Worm (Caenorhabditis elegans): Measurements from ENCODE around the gene cyb-1.

- TF ChIP-seq sptf-1 (tag; optimal IDR thresholded peaks at IDR 0.05) (no peak), lsy-2 (tag; optimal IDR thresholded peaks at IDR 0.05) (no peak), snu-23 (GFP tag; optimal IDR thresholded peaks at IDR 0.05) (no peak), C34B4.2 (tag; optimal IDR thresholded peaks at IDR 0.05) (no peak)
These were observed 36.3 kb downstream of the cyb-1 start for ce11 chrIV:10771296-10771695.
